Worm (Caenorhabditis elegans): Measurements from ENCODE around the gene Y75B7B.1.

ce11 chrV:1287276-1287675 is 16.6 kb downstream of the Y75B7B.1 start:
- no peak for TF ChIP-seq nhr-11 (tag; optimal IDR thresholded peaks at IDR 0.05)
- no peak for TF ChIP-seq zip-5 (tag; optimal IDR thresholded peaks at IDR 0.05)
- no peak for TF ChIP-seq elt-4 (tag; optimal IDR thresholded peaks at IDR 0.05)

Data from whole organism, late embryonic.